Worm (Caenorhabditis elegans): ENCODE measurements around the gene math-8.

- TF ChIP-seq hnd-1 (tag; optimal IDR thresholded peaks at IDR 0.05) (no peak), scrt-1 (GFP tag; IDR thresholded peaks at IDR 0.05) (no peak), B0310.2 (tag; optimal IDR thresholded peaks at IDR 0.05) (no peak), flt-1 (GFP tag; IDR thresholded peaks at IDR 0.05) (no peak), aly-1 (tag; optimal IDR thresholded peaks at IDR 0.05) (no peak), hmg-4 (GFP tag; optimal IDR thresholded peaks at IDR 0.05) (no peak), ama-1 (optimal IDR thresholded peaks at IDR 0.05) (no peak), F13C5.2 (tag; optimal IDR thresholded peaks at IDR 0.05) (no peak), pes-1 (GFP tag; IDR thresholded peaks at IDR 0.05) (no peak)
Measured at ce11 chrII:1926162-1926561, 37.2 kb upstream of the math-8 start, which contains the start of gene F52C6.2.

Measured in whole organism, early embryonic.